Worm (Caenorhabditis elegans): Measurements from ENCODE around the gene F26H11.4.

DNA sequence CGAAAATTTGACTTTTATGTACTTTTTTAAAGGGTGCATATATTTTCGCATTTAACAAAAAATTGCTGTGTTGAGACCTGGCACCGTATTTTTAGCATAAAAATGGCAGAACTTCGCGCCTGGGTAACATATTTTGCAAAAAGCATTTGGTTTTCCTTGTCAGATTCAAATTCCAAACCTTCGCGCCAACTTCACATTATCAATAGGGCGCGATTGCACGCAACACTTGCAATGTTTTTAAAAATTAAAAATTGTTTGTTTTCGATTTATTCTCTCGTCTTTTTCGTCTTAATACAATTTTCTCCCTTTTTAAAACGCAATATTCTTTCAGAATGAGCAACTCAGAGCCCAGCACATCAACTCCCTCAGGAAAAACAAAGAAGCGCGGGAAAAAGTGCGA is 24.8 kb upstream of the F26H11.4 start, which contains the start of gene mes-2:
- TF ChIP-seq unc-62 (GFP tag; optimal IDR thresholded peaks at IDR 0.05) (no peak), nhr-43 (tag; optimal IDR thresholded peaks at IDR 0.05; ENCODE audit: poor library complexity, severe bottlenecking) (peak; percentile 60), daf-12 (tag; optimal IDR thresholded peaks at IDR 0.05) (no peak), elt-1 (tag; optimal IDR thresholded peaks at IDR 0.05) (no peak), unc-39 (tag; optimal IDR thresholded peaks at IDR 0.05) (no peak)

Measured in whole organism, L3 larva.